Worm (Caenorhabditis elegans) whole organism, young adult: ENCODE results near the gene clc-32.

ENCODE experiments used
- B0261.1 ChIP-seq: sonication (generic microtip); optimal IDR thresholded peaks from 2 replicates; lab custom pipeline; 2016; ENCODE audit warnings: mild to moderate bottlenecking, missing genetic modification characterization, moderate library complexity, missing compliant biosample characterization
- B0336.3 ChIP-seq: fragments of 200-800 bp; sonication (Bioruptor generic); IDR thresholded peaks from 2 replicates; pipeline ENCODE4 v1.3.6; 2022; ENCODE audit warnings: missing genetic modification characterization, missing compliant biosample characterization
- C17E4.6 ChIP-seq: fragments of 200-800 bp; sonication (Bioruptor generic); IDR thresholded peaks from 2 replicates; pipeline ENCODE4 v1.3.6; 2022; ENCODE audit warnings: missing genetic modification reagents, missing genetic modification characterization, missing compliant biosample characterization
- D2030.7 ChIP-seq: fragments of 200-800 bp; sonication (Bioruptor generic); IDR thresholded peaks from 2 replicates; pipeline ENCODE4 v1.3.6; 2022; ENCODE audit warnings: missing genetic modification reagents, missing genetic modification characterization, missing compliant biosample characterization
- F52B5.7 ChIP-seq: sonication (generic microtip); optimal IDR thresholded peaks from 2 replicates; lab custom pipeline; 2016; ENCODE audit warnings: mild to moderate bottlenecking, missing genetic modification characterization, missing compliant biosample characterization
- F57A8.1 ChIP-seq: fragments of 200-800 bp; sonication (Bioruptor generic); optimal IDR thresholded peaks from 2 replicates; lab custom pipeline; 2018; ENCODE audit warnings: mild to moderate bottlenecking, missing genetic modification characterization, moderate library complexity, missing compliant biosample characterization
- F57C9.4 ChIP-seq: sonication (generic microtip); optimal IDR thresholded peaks from 2 replicates; lab custom pipeline; 2017; ENCODE audit warnings: mild to moderate bottlenecking, missing genetic modification characterization, missing compliant biosample characterization
- Y53F4B.3 ChIP-seq: fragments of 200-800 bp; sonication (Bioruptor generic); IDR thresholded peaks from 2 replicates; pipeline ENCODE4 v1.3.6; 2022; ENCODE audit warnings: missing genetic modification reagents, missing genetic modification characterization, missing compliant biosample characterization
- Y95B8A.8 ChIP-seq: fragments of 200-800 bp; sonication (Bioruptor generic); IDR thresholded peaks from 2 replicates; pipeline ENCODE4 v1.3.6; 2022; ENCODE audit warnings: missing genetic modification reagents, missing genetic modification characterization, missing compliant biosample characterization
- aptf-2 ChIP-seq: fragments of 200-800 bp; sonication (Bioruptor generic); conservative IDR thresholded peaks from 2 replicates; pipeline ENCODE4 v1.3.6; 2022; ENCODE audit warnings: missing genetic modification reagents, missing genetic modification characterization, missing compliant biosample characterization
- aptf-3 ChIP-seq: fragments of 200-800 bp; sonication (Bioruptor generic); IDR thresholded peaks from 2 replicates; pipeline ENCODE4 v1.3.6; 2022; ENCODE audit warnings: missing genetic modification characterization, missing compliant biosample characterization
- attf-3 ChIP-seq: fragments of 200-800 bp; sonication (Bioruptor generic); conservative IDR thresholded peaks from 2 replicates; pipeline ENCODE4 v1.3.6; 2022; ENCODE audit warnings: missing genetic modification reagents, missing genetic modification characterization, missing compliant biosample characterization
- ccch-3 ChIP-seq: fragments of 200-800 bp; sonication (Bioruptor generic); optimal IDR thresholded peaks from 2 replicates; lab custom pipeline; 2018; ENCODE audit warnings: mild to moderate bottlenecking, missing genetic modification characterization, missing compliant biosample characterization
- cebp-1 ChIP-seq, 2 experiments: fragments of 200-800 bp in 1 of 2; sonication (Bioruptor generic) in 1 of 2; sonication (generic microtip) in 1 of 2; IDR thresholded peaks in 1 of 2; optimal IDR thresholded peaks in 1 of 2; 2 replicates each; pipeline versions ENCODE4 v1.3.6 to Lab custom; 2017 to 2022; ENCODE audit warnings: missing compliant biosample characterization in 2 of 2, missing genetic modification characterization in 2 of 2, mild to moderate bottlenecking in 1 of 2, missing genetic modification reagents in 1 of 2, moderate library complexity in 1 of 2
- ceh-58 ChIP-seq: fragments of 200-800 bp; sonication (Bioruptor generic); IDR thresholded peaks from 2 replicates; pipeline ENCODE4 v1.3.6; 2022; ENCODE audit warnings: missing genetic modification characterization, missing compliant biosample characterization
- ceh-91 ChIP-seq: fragments of 200-800 bp; sonication (Bioruptor generic); IDR thresholded peaks from 2 replicates; pipeline ENCODE4 v1.3.6; 2022; ENCODE audit warnings: missing genetic modification reagents, missing genetic modification characterization, missing compliant biosample characterization
- fkh-3 ChIP-seq: sonication (generic microtip); optimal IDR thresholded peaks from 2 replicates; lab custom pipeline; 2016; ENCODE audit warnings: mild to moderate bottlenecking, missing genetic modification characterization, missing compliant biosample characterization
- hmg-20 ChIP-seq: fragments of 200-800 bp; sonication (Bioruptor generic); IDR thresholded peaks from 2 replicates; pipeline ENCODE4 v1.3.6; 2022; ENCODE audit warnings: missing genetic modification reagents, missing genetic modification characterization, missing compliant biosample characterization
- hsf-1 ChIP-seq: fragments of 200-800 bp; sonication (Bioruptor generic); IDR thresholded peaks from 2 replicates; pipeline ENCODE4 v1.3.6; 2022; ENCODE audit warnings: missing genetic modification reagents, missing genetic modification characterization, missing compliant biosample characterization
- let-607 ChIP-seq, 2 experiments: fragments of 200-800 bp in 1 of 2; sonication (Bioruptor generic) in 1 of 2; sonication (generic microtip) in 1 of 2; optimal IDR thresholded peaks; 2 replicates each; lab custom pipeline; 2016 to 2018; ENCODE audit warnings: mild to moderate bottlenecking in 2 of 2, missing compliant biosample characterization in 2 of 2, missing genetic modification characterization in 2 of 2, moderate library complexity in 2 of 2, missing genotype in 1 of 2
- lin-54 ChIP-seq: fragments of 200-800 bp; sonication (Bioruptor generic); optimal IDR thresholded peaks from 2 replicates; lab custom pipeline; 2018; ENCODE audit warnings: mild to moderate bottlenecking, missing genetic modification characterization, missing compliant biosample characterization
- madf-3 ChIP-seq: fragments of 200-800 bp; sonication (Bioruptor generic); IDR thresholded peaks from 2 replicates; pipeline ENCODE4 v1.3.6; 2022; ENCODE audit warnings: missing genetic modification reagents, missing genetic modification characterization, missing compliant biosample characterization
- mcd-1 ChIP-seq: fragments of 200-800 bp; sonication (Bioruptor generic); IDR thresholded peaks from 2 replicates; pipeline ENCODE4 v1.3.6; 2022; ENCODE audit warnings: missing genetic modification reagents, missing genetic modification characterization, missing compliant biosample characterization
- nhr-120 ChIP-seq: fragments of 200-800 bp; sonication (Bioruptor generic); IDR thresholded peaks from 2 replicates; pipeline ENCODE4 v1.3.6; 2022; ENCODE audit warnings: missing genetic modification characterization, missing compliant biosample characterization
- nhr-80 ChIP-seq: sonication (generic microtip); optimal IDR thresholded peaks from 2 replicates; lab custom pipeline; 2016; ENCODE audit warnings: missing genetic modification characterization, missing compliant biosample characterization
- pha-4 ChIP-seq: fragments of 150-350 bp; sonication (generic microtip); optimal IDR thresholded peaks from 2 replicates; lab custom pipeline; 2014; ENCODE audit warnings: missing biosample characterization, missing genetic modification reagents, missing genetic modification characterization
- rcor-1 ChIP-seq: fragments of 200-800 bp; sonication (Bioruptor generic); IDR thresholded peaks from 2 replicates; pipeline ENCODE4 v1.3.6; 2022; ENCODE audit warnings: missing genetic modification reagents, missing genetic modification characterization, missing compliant biosample characterization
- sptf-2 ChIP-seq: fragments of 200-800 bp; sonication (Bioruptor generic); optimal IDR thresholded peaks from 2 replicates; lab custom pipeline; 2018; ENCODE audit warnings: mild to moderate bottlenecking, missing genetic modification characterization, missing compliant biosample characterization
- ztf-18 ChIP-seq: sonication (generic microtip); optimal IDR thresholded peaks from 2 replicates; lab custom pipeline; 2016; ENCODE audit warnings: missing genotype, mild to moderate bottlenecking, missing genetic modification characterization, missing compliant biosample characterization
- ztf-25 ChIP-seq: fragments of 200-800 bp; sonication (Bioruptor generic); IDR thresholded peaks from 2 replicates; pipeline ENCODE4 v1.3.6; 2022; ENCODE audit warnings: missing genetic modification reagents, missing genetic modification characterization, missing compliant biosample characterization
- ztf-28 ChIP-seq: fragments of 200-800 bp; sonication (Bioruptor generic); IDR thresholded peaks from 2 replicates; pipeline ENCODE4 v1.3.6; 2022; ENCODE audit warnings: missing genetic modification reagents, missing genetic modification characterization, missing compliant biosample characterization

Gene clc-32

ce11 chrV:16121451-16121850 lies 19.5 kb downstream of the clc-32 start:
- TF ChIP-seq cebp-1 (GFP tag; IDR thresholded peaks at IDR 0.05; lab: Robert Waterston, UW), result no peak
- peak; percentile 5 for TF ChIP-seq cebp-1 (tag; optimal IDR thresholded peaks at IDR 0.05; lab: Kevin White, UChicago)
- TF ChIP-seq attf-3 (GFP tag; lab: Robert Waterston, UW), result no peak

ce11 chrV:16120922-16121321 lies 20.0 kb downstream of the clc-32 start, which contains the start of gene skr-3:
Gene skr-3 (plus strand): TSS chrV:16121084.
- TF ChIP-seq lin-54, result no peak
- TF ChIP-seq nhr-80, result peak; percentile 23

ce11 chrV:16120499-16120898 lies 20.5 kb downstream of the clc-32 start:
- TF ChIP-seq cebp-1 (GFP tag; IDR thresholded peaks at IDR 0.05; lab: Robert Waterston, UW), result no peak
- TF ChIP-seq cebp-1 (tag; optimal IDR thresholded peaks at IDR 0.05; lab: Kevin White, UChicago), result peak; percentile 86
- TF ChIP-seq ceh-58 (GFP tag; lab: Robert Waterston, UW), result no peak
- no peak for TF ChIP-seq rcor-1 (GFP tag; lab: Robert Waterston, UW)
- TF ChIP-seq, all 124 proteins: peak for 1

- no peak for TF ChIP-seq B0336.3
- TF ChIP-seq Y53F4B.3, result no peak
- TF ChIP-seq B0261.1 (tag; lab: Kevin White, UChicago), result no peak
- TF ChIP-seq ztf-18 (tag; lab: Kevin White, UChicago), result no peak
- TF ChIP-seq ccch-3, result no peak
- TF ChIP-seq C17E4.6 (GFP tag; lab: Robert Waterston, UW), result no peak
- TF ChIP-seq F57A8.1 (GFP tag; lab: Kevin White, UChicago), result no peak
Measured at ce11 chrV:16118601-16119000, 22.4 kb downstream of the clc-32 start, which contains the start of gene str-103. Gene str-103 (minus strand): TSS chrV:16118701.

DNA sequence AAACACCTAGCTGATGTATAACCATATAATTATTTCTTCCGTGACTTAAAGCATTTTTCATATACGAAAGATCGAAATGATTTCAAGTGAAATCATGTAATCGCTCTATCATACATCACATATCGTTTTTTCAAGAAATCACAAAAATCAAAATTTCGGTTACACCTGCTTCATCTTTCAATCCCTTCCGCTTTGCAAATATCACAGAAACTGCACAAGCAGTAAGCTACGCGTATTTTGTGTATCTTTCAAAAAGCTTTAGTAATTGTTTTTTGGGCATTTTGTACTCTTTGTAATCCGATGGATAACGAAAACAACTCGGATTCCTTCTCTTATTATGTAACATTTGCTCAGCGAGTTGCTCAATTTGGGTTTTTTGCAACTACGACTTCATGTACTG lies 25.6 kb downstream of the clc-32 start, which contains the start of gene str-25:
str-25 (plus strand) TSS at position 301 of the 400 bp plus-strand sequence.
- TF ChIP-seq sptf-2 (GFP tag; lab: Kevin White, UChicago) (no peak), ztf-28 (GFP tag; lab: Robert Waterston, UW) (no peak), nhr-120 (no peak), Y53F4B.3 (no peak), hsf-1 (no peak), pha-4 (tag; lab: Kevin White, UChicago) (no peak), ztf-25 (GFP tag; lab: Robert Waterston, UW) (no peak), attf-3 (GFP tag; lab: Robert Waterston, UW) (no peak), D2030.7 (no peak), Y95B8A.8 (GFP tag; lab: Robert Waterston, UW) (no peak), aptf-3 (GFP tag; lab: Robert Waterston, UW) (no peak), F57C9.4 (tag; lab: Kevin White, UChicago) (no peak), mcd-1 (GFP tag; lab: Robert Waterston, UW) (no peak), F52B5.7 (tag; lab: Kevin White, UChicago) (no peak), let-607 (tag; optimal IDR thresholded peaks at IDR 0.05; lab: Kevin White, UChicago) (no peak), hmg-20 (GFP tag; lab: Robert Waterston, UW) (no peak), ceh-91 (GFP tag; lab: Robert Waterston, UW) (no peak), fkh-3 (tag; lab: Kevin White, UChicago) (no peak), aptf-2 (GFP tag; lab: Robert Waterston, UW) (no peak), madf-3 (no peak)
